Worm (Caenorhabditis elegans) whole organism, young adult: ENCODE measurements around the gene timp-1.

ENCODE experiments used
- B0035.1 ChIP-seq: sonication (generic microtip); optimal IDR thresholded peaks from 2 replicates; lab custom pipeline; 2016; ENCODE audit warnings: missing genetic modification characterization, mild to moderate bottlenecking, missing compliant biosample characterization, missing genotype, missing genetic modification reagents
- F10E7.11 ChIP-seq: sonication (generic microtip); optimal IDR thresholded peaks from 2 replicates; lab custom pipeline; 2017; ENCODE audit warnings: mild to moderate bottlenecking, missing genetic modification characterization, moderate library complexity, missing compliant biosample characterization
- F23B12.7 ChIP-seq: sonication (generic microtip); optimal IDR thresholded peaks from 2 replicates; lab custom pipeline; 2017; ENCODE audit warnings: missing genetic modification characterization, mild to moderate bottlenecking, missing compliant biosample characterization, antibody characterized with exemption, moderate library complexity; ENCODE audit not compliant: insufficient read depth
- F33H1.4 ChIP-seq: fragments of 200-800 bp; sonication (Bioruptor generic); IDR thresholded peaks from 2 replicates; pipeline ENCODE4 v1.3.6; 2022; ENCODE audit warnings: missing genetic modification reagents, missing genetic modification characterization, missing compliant biosample characterization
- F55B11.4 ChIP-seq: sonication (generic microtip); optimal IDR thresholded peaks from 2 replicates; lab custom pipeline; 2016; ENCODE audit warnings: missing compliant biosample characterization, missing genetic modification characterization, borderline replicate concordance; ENCODE audit not compliant: insufficient read depth
- Y53G8AR.9 ChIP-seq: fragments of 200-800 bp; sonication (Bioruptor generic); conservative IDR thresholded peaks from 2 replicates; pipeline ENCODE4 v1.3.6; 2022; ENCODE audit warnings: missing genetic modification reagents, missing genetic modification characterization, missing compliant biosample characterization
- Y67H2A.10 ChIP-seq: fragments of 200-800 bp; sonication (Bioruptor generic); conservative IDR thresholded peaks from 2 replicates; pipeline ENCODE4 v1.3.6; 2022; ENCODE audit warnings: missing genetic modification reagents, missing genetic modification characterization, missing compliant biosample characterization
- Y95B8A.8 ChIP-seq: fragments of 200-800 bp; sonication (Bioruptor generic); IDR thresholded peaks from 2 replicates; pipeline ENCODE4 v1.3.6; 2022; ENCODE audit warnings: missing genetic modification reagents, missing genetic modification characterization, missing compliant biosample characterization
- aptf-2 ChIP-seq: fragments of 200-800 bp; sonication (Bioruptor generic); conservative IDR thresholded peaks from 2 replicates; pipeline ENCODE4 v1.3.6; 2022; ENCODE audit warnings: missing genetic modification reagents, missing genetic modification characterization, missing compliant biosample characterization
- atf-7 ChIP-seq: sonication (generic microtip); optimal IDR thresholded peaks from 2 replicates; lab custom pipeline; 2017; ENCODE audit warnings: mild to moderate bottlenecking, missing genetic modification characterization, missing compliant biosample characterization
- athp-1 ChIP-seq: sonication (generic microtip); optimal IDR thresholded peaks from 2 replicates; lab custom pipeline; 2017; ENCODE audit warnings: mild to moderate bottlenecking, missing genetic modification characterization, missing compliant biosample characterization
- attf-3 ChIP-seq: fragments of 200-800 bp; sonication (Bioruptor generic); conservative IDR thresholded peaks from 2 replicates; pipeline ENCODE4 v1.3.6; 2022; ENCODE audit warnings: missing genetic modification reagents, missing genetic modification characterization, missing compliant biosample characterization
- attf-5 ChIP-seq: fragments of 200-800 bp; sonication (Bioruptor generic); optimal IDR thresholded peaks from 2 replicates; lab custom pipeline; 2018; ENCODE audit warnings: mild to moderate bottlenecking, missing genetic modification characterization, missing compliant biosample characterization
- ccch-3 ChIP-seq: fragments of 200-800 bp; sonication (Bioruptor generic); optimal IDR thresholded peaks from 2 replicates; lab custom pipeline; 2018; ENCODE audit warnings: mild to moderate bottlenecking, missing genetic modification characterization, missing compliant biosample characterization
- ceh-100 ChIP-seq: fragments of 200-800 bp; sonication (Bioruptor generic); IDR thresholded peaks from 2 replicates; pipeline ENCODE4 v1.3.6; 2022; ENCODE audit warnings: missing genetic modification reagents, missing genetic modification characterization, missing compliant biosample characterization
- dpl-1 ChIP-seq: fragments of 150-350 bp; optimal IDR thresholded peaks from 2 replicates; lab custom pipeline; 2014; ENCODE audit warnings: missing biosample characterization, missing genetic modification reagents, missing genetic modification characterization
- egl-18 ChIP-seq: fragments of 200-800 bp; sonication (Bioruptor generic); IDR thresholded peaks from 2 replicates; pipeline ENCODE4 v1.3.6; 2022; ENCODE audit warnings: missing genetic modification reagents, missing genetic modification characterization, missing compliant biosample characterization
- egl-44 ChIP-seq: fragments of 200-800 bp; sonication (Bioruptor generic); IDR thresholded peaks from 2 replicates; pipeline ENCODE4 v1.3.6; 2022; ENCODE audit warnings: missing genetic modification reagents, missing genetic modification characterization, missing compliant biosample characterization
- egrh-3 ChIP-seq: fragments of 200-800 bp; sonication (Bioruptor generic); IDR thresholded peaks from 2 replicates; pipeline ENCODE4 v1.3.6; 2022; ENCODE audit warnings: missing genetic modification reagents, missing genetic modification characterization, missing compliant biosample characterization
- ekl-4 ChIP-seq: fragments of 200-800 bp; sonication (Bioruptor generic); IDR thresholded peaks from 2 replicates; pipeline ENCODE4 v1.3.6; 2022; ENCODE audit warnings: missing genetic modification reagents, missing genetic modification characterization, missing compliant biosample characterization
- fkh-3 ChIP-seq: sonication (generic microtip); optimal IDR thresholded peaks from 2 replicates; lab custom pipeline; 2016; ENCODE audit warnings: mild to moderate bottlenecking, missing genetic modification characterization, missing compliant biosample characterization
- hmg-1.2 ChIP-seq: fragments of 200-800 bp; sonication (Bioruptor generic); IDR thresholded peaks from 2 replicates; pipeline ENCODE4 v1.3.6; 2022; ENCODE audit warnings: missing genetic modification reagents, missing genetic modification characterization, missing compliant biosample characterization
- hrde-1 ChIP-seq: sonication (generic microtip); optimal IDR thresholded peaks from 2 replicates; lab custom pipeline; 2016; ENCODE audit warnings: missing genetic modification characterization, mild to moderate bottlenecking, missing compliant biosample characterization, moderate library complexity, missing genotype, missing genetic modification reagents, borderline replicate concordance
- hsf-1 ChIP-seq: fragments of 200-800 bp; sonication (Bioruptor generic); IDR thresholded peaks from 2 replicates; pipeline ENCODE4 v1.3.6; 2022; ENCODE audit warnings: missing genetic modification reagents, missing genetic modification characterization, missing compliant biosample characterization
- lag-1 ChIP-seq: fragments of 200-800 bp; sonication (Bioruptor generic); IDR thresholded peaks from 2 replicates; pipeline ENCODE4 v1.3.6; 2022; ENCODE audit warnings: missing genetic modification reagents, missing genetic modification characterization, missing compliant biosample characterization
- lin-26 ChIP-seq: fragments of 200-800 bp; sonication (Bioruptor generic); IDR thresholded peaks from 2 replicates; pipeline ENCODE4 v1.3.6; 2022; ENCODE audit warnings: missing genetic modification reagents, missing genetic modification characterization, missing compliant biosample characterization
- lin-35 ChIP-seq, 3 experiments: fragments of 150-350 bp in 2 of 3; sonication (generic microtip) in 1 of 3; optimal IDR thresholded peaks; 2 replicates each; lab custom pipeline; 2014 to 2018; ENCODE audit warnings: missing biosample characterization in 3 of 3, missing genetic modification characterization in 3 of 3, missing genetic modification reagents in 3 of 3
- lin-54 ChIP-seq: fragments of 200-800 bp; sonication (Bioruptor generic); optimal IDR thresholded peaks from 2 replicates; lab custom pipeline; 2018; ENCODE audit warnings: mild to moderate bottlenecking, missing genetic modification characterization, missing compliant biosample characterization
- madf-10 ChIP-seq: sonication (generic microtip); optimal IDR thresholded peaks from 2 replicates; lab custom pipeline; 2016; ENCODE audit warnings: mild to moderate bottlenecking, missing genetic modification characterization, missing compliant biosample characterization
- madf-8 ChIP-seq: fragments of 200-800 bp; sonication (Bioruptor generic); conservative IDR thresholded peaks from 2 replicates; pipeline ENCODE4 v1.3.6; 2022; ENCODE audit warnings: missing genetic modification reagents, missing genetic modification characterization, missing compliant biosample characterization
- mxl-1 ChIP-seq: sonication (generic microtip); optimal IDR thresholded peaks from 2 replicates; lab custom pipeline; 2016; ENCODE audit warnings: missing genetic modification characterization, missing compliant biosample characterization
- nfya-1 ChIP-seq: sonication (generic microtip); optimal IDR thresholded peaks from 2 replicates; lab custom pipeline; 2017; ENCODE audit warnings: antibody characterized with exemption, missing compliant biosample characterization, missing genetic modification characterization, borderline replicate concordance; ENCODE audit not compliant: insufficient read depth
- nhr-80 ChIP-seq: sonication (generic microtip); optimal IDR thresholded peaks from 2 replicates; lab custom pipeline; 2016; ENCODE audit warnings: missing genetic modification characterization, missing compliant biosample characterization
- nhr-90 ChIP-seq: sonication (generic microtip); optimal IDR thresholded peaks from 2 replicates; lab custom pipeline; 2016; ENCODE audit warnings: missing genotype, mild to moderate bottlenecking, missing genetic modification characterization, missing compliant biosample characterization
- pha-4 ChIP-seq: fragments of 150-350 bp; sonication (generic microtip); optimal IDR thresholded peaks from 2 replicates; lab custom pipeline; 2014; ENCODE audit warnings: missing biosample characterization, missing genetic modification reagents, missing genetic modification characterization
- sdz-38 ChIP-seq: sonication (generic microtip); optimal IDR thresholded peaks from 2 replicates; lab custom pipeline; 2016; ENCODE audit warnings: missing genotype, missing genetic modification characterization, missing compliant biosample characterization
- sea-2 ChIP-seq: fragments of 200-800 bp; sonication (Bioruptor generic); IDR thresholded peaks from 2 replicates; pipeline ENCODE4 v1.3.6; 2022; ENCODE audit warnings: missing genetic modification characterization, missing compliant biosample characterization
- snpc-4 ChIP-seq, 5 experiments: fragments of 150-350 bp in 1 of 5; sonication (generic microtip) in 4 of 5; optimal IDR thresholded peaks; 2 replicates each; lab custom pipeline; 2014 to 2018; ENCODE audit warnings: missing genetic modification characterization in 5 of 5, missing biosample characterization in 3 of 5, antibody characterized with exemption in 2 of 5, mild to moderate bottlenecking in 2 of 5, missing compliant biosample characterization in 2 of 5, missing genotype in 2 of 5, moderate library complexity in 2 of 5, missing genetic modification reagents in 1 of 5
- somi-1 ChIP-seq: fragments of 200-800 bp; sonication (Bioruptor generic); optimal IDR thresholded peaks from 2 replicates; lab custom pipeline; 2018; ENCODE audit warnings: mild to moderate bottlenecking, missing genetic modification characterization, missing compliant biosample characterization
- tbp1 ChIP-seq: fragments of 200-800 bp; sonication (Bioruptor generic); optimal IDR thresholded peaks from 2 replicates; lab custom pipeline; 2018; ENCODE audit warnings: mild to moderate bottlenecking, missing genetic modification characterization, missing compliant biosample characterization
- unc-130 ChIP-seq: sonication (generic microtip); optimal IDR thresholded peaks from 2 replicates; lab custom pipeline; 2016; ENCODE audit warnings: missing genetic modification reagents, missing genetic modification characterization, missing compliant biosample characterization
- zfh-2 ChIP-seq: fragments of 200-800 bp; sonication (Bioruptor generic); conservative IDR thresholded peaks from 2 replicates; pipeline ENCODE4 v1.3.6; 2022; ENCODE audit warnings: missing genetic modification reagents, missing genetic modification characterization, missing compliant biosample characterization
- ztf-18 ChIP-seq: sonication (generic microtip); optimal IDR thresholded peaks from 2 replicates; lab custom pipeline; 2016; ENCODE audit warnings: missing genotype, mild to moderate bottlenecking, missing genetic modification characterization, missing compliant biosample characterization
- ztf-22 ChIP-seq: fragments of 200-800 bp; sonication (Bioruptor generic); optimal IDR thresholded peaks from 2 replicates; lab custom pipeline; 2018; ENCODE audit warnings: mild to moderate bottlenecking, missing genetic modification characterization, moderate library complexity, missing compliant biosample characterization
- ztf-26 ChIP-seq: sonication (generic microtip); optimal IDR thresholded peaks from 2 replicates; lab custom pipeline; 2017; ENCODE audit warnings: missing genetic modification characterization, missing compliant biosample characterization
- ztf-3 ChIP-seq: fragments of 200-800 bp; sonication (Bioruptor generic); optimal IDR thresholded peaks from 2 replicates; lab custom pipeline; 2018; ENCODE audit warnings: mild to moderate bottlenecking, missing genetic modification characterization, missing compliant biosample characterization
- ztf-6 ChIP-seq: fragments of 200-800 bp; sonication (Bioruptor generic); IDR thresholded peaks from 2 replicates; pipeline ENCODE4 v1.3.6; 2022; ENCODE audit warnings: missing genetic modification reagents, missing genetic modification characterization, missing compliant biosample characterization

timp-1 gene

ce11 chrV:8178914-8179542 lies 28.0 kb upstream of the timp-1 start, which contains the start of gene srp-7 (continued):
- no peak for TF ChIP-seq pha-4
- TF ChIP-seq Y95B8A.8 (GFP tag; lab: Robert Waterston, UW): no peak
- no peak for TF ChIP-seq F55B11.4 (tag; lab: Kevin White, UChicago)
- peak; percentile 60 for TF ChIP-seq attf-3 (GFP tag; lab: Robert Waterston, UW)
- peak; percentile 55; the same call in 1 of the 2 replicates for TF ChIP-seq lin-26 (GFP tag; lab: Robert Waterston, UW)
- TF ChIP-seq ceh-100 (GFP tag; lab: Robert Waterston, UW): peak; percentile 89
- 0 out of 2 replicates have a peak, but pooled peaks have one; percentile 10 for TF ChIP-seq F33H1.4 (GFP tag; lab: Robert Waterston, UW)
- peak; percentile 27 for TF ChIP-seq nhr-80 (tag; lab: Kevin White, UChicago)
- TF ChIP-seq egrh-3 (GFP tag; lab: Robert Waterston, UW): peak; percentile 33; the same call in 1 of the 2 replicates
- TF ChIP-seq F10E7.11 (tag; lab: Kevin White, UChicago): no peak
- TF ChIP-seq attf-5 (GFP tag; lab: Kevin White, UChicago): no peak
- no peak for TF ChIP-seq lag-1
- no peak for TF ChIP-seq somi-1 (GFP tag; lab: Kevin White, UChicago)
- TF ChIP-seq zfh-2: no peak
- TF ChIP-seq madf-10 (tag; lab: Kevin White, UChicago): no peak
- TF ChIP-seq nhr-90: no peak
- TF ChIP-seq ccch-3 (GFP tag; lab: Kevin White, UChicago): no peak
- TF ChIP-seq ztf-6 (GFP tag; lab: Robert Waterston, UW): no peak
- TF ChIP-seq ztf-22 (GFP tag; lab: Kevin White, UChicago): no peak
- no peak for TF ChIP-seq madf-8 (GFP tag; lab: Robert Waterston, UW)
- no peak for TF ChIP-seq egl-18 (GFP tag; lab: Robert Waterston, UW)
- TF ChIP-seq egl-44 (GFP tag; lab: Robert Waterston, UW): no peak
- TF ChIP-seq aptf-2 (GFP tag; lab: Robert Waterston, UW): no peak
- no peak for TF ChIP-seq Y53G8AR.9 (GFP tag; lab: Robert Waterston, UW)
- TF ChIP-seq nfya-1: no peak
- TF ChIP-seq dpl-1 (GFP tag; lab: Kevin White, UChicago): no peak
- peak; percentile 26 for TF ChIP-seq ztf-26 (tag; lab: Kevin White, UChicago)
- no peak for TF ChIP-seq ztf-3 (GFP tag; lab: Kevin White, UChicago)
- no peak for TF ChIP-seq fkh-3 (tag; lab: Kevin White, UChicago)
- TF ChIP-seq unc-130 (GFP tag; lab: Kevin White, UChicago): no peak
- no peak for TF ChIP-seq lin-35 (GFP tag; optimal IDR thresholded peaks at IDR 0.05; lab: Kevin White, UChicago)
- no peak for TF ChIP-seq ztf-18 (tag; lab: Kevin White, UChicago)
- no peak for TF ChIP-seq sea-2
- no peak for TF ChIP-seq tbp1 (GFP tag; lab: Kevin White, UChicago)
- TF ChIP-seq snpc-4 (GFP tag; optimal IDR thresholded peaks at IDR 0.05; lab: Kevin White, UChicago): no peak
- TF ChIP-seq snpc-4 (tag; optimal IDR thresholded peaks at IDR 0.05; lab: Kevin White, UChicago): no peak
- TF ChIP-seq F23B12.7 (tag; lab: Kevin White, UChicago): no peak
- no peak for TF ChIP-seq lin-54 (GFP tag; lab: Kevin White, UChicago)
- no peak for TF ChIP-seq B0035.1 (tag; lab: Kevin White, UChicago)
- TF ChIP-seq mxl-1 (tag; lab: Kevin White, UChicago): no peak
- no peak for TF ChIP-seq athp-1 (tag; lab: Kevin White, UChicago)
- TF ChIP-seq ekl-4 (GFP tag; lab: Robert Waterston, UW): no peak
- no peak for TF ChIP-seq hsf-1 (GFP tag; lab: Robert Waterston, UW)
- TF ChIP-seq Y67H2A.10 (GFP tag; lab: Robert Waterston, UW): 0 out of 2 replicates have a peak, but pooled peaks have one; percentile 24
- TF ChIP-seq sdz-38 (tag; lab: Kevin White, UChicago): no peak
- TF ChIP-seq hmg-1.2: peak; percentile 70; the same call in 1 of the 2 replicates
- no peak for TF ChIP-seq atf-7 (tag; lab: Kevin White, UChicago)
- TF ChIP-seq hrde-1 (tag; lab: Kevin White, UChicago): no peak
